Worm (Caenorhabditis elegans): ENCODE results near the gene skr-15.

Gene skr-15

ce11 chrII:3823855-3824254 is at the start of gene skr-15:
TSS of gene skr-15 (plus strand) at chrII:3824155.
- TF ChIP-seq W03F9.2 (tag; optimal IDR thresholded peaks at IDR 0.05) (no peak), dao-5 (tag; optimal IDR thresholded peaks at IDR 0.05) (no peak), him-1 (tag; optimal IDR thresholded peaks at IDR 0.05) (no peak)

ce11 chrII:3775719-3776118 is 48.2 kb upstream of the skr-15 start, which contains the start of gene T24E12.3:
TSS of gene T24E12.3 (plus strand) at chrII:3776019.
- TF ChIP-seq W03F9.2 (tag; optimal IDR thresholded peaks at IDR 0.05) (no peak), dao-5 (tag; optimal IDR thresholded peaks at IDR 0.05) (no peak), him-1 (tag; optimal IDR thresholded peaks at IDR 0.05) (no peak)

ce11 chrII:3777802-3778201 is 46.2 kb upstream of the skr-15 start:
- TF ChIP-seq W03F9.2 (tag; optimal IDR thresholded peaks at IDR 0.05), result no peak
- no peak for TF ChIP-seq dao-5 (tag; optimal IDR thresholded peaks at IDR 0.05)
- TF ChIP-seq him-1 (tag; optimal IDR thresholded peaks at IDR 0.05), result no peak

ce11 chrII:3779463-3779862 is 44.5 kb upstream of the skr-15 start, which contains the start of gene T24E12.11:
TSS of gene T24E12.11 (minus strand) at chrII:3779563.
- TF ChIP-seq dao-5 (tag; optimal IDR thresholded peaks at IDR 0.05), result no peak
- TF ChIP-seq him-1 (tag; optimal IDR thresholded peaks at IDR 0.05), result no peak
- TF ChIP-seq W03F9.2 (tag; optimal IDR thresholded peaks at IDR 0.05), result no peak

ce11 chrII:3781238-3781637 is 42.7 kb upstream of the skr-15 start:
- TF ChIP-seq dao-5 (tag; optimal IDR thresholded peaks at IDR 0.05) (no peak), W03F9.2 (tag; optimal IDR thresholded peaks at IDR 0.05) (no peak), him-1 (tag; optimal IDR thresholded peaks at IDR 0.05) (no peak)

ce11 chrII:3782309-3783000 is 41.5 kb upstream of the skr-15 start, which contains the start of gene T24E12.2:
TSS of gene T24E12.2 (plus strand) at chrII:3782950.
- TF ChIP-seq dao-5 (tag; optimal IDR thresholded peaks at IDR 0.05) (no peak), him-1 (tag; optimal IDR thresholded peaks at IDR 0.05) (no peak), W03F9.2 (tag; optimal IDR thresholded peaks at IDR 0.05) (no peak)

- TF ChIP-seq W03F9.2 (tag; optimal IDR thresholded peaks at IDR 0.05), result no peak
- TF ChIP-seq dao-5 (tag; optimal IDR thresholded peaks at IDR 0.05), result no peak
- no peak for TF ChIP-seq him-1 (tag; optimal IDR thresholded peaks at IDR 0.05)
Observed at ce11 chrII:3785257-3785656, 38.7 kb upstream of the skr-15 start, which contains the start of gene T24E12.1. TSS of gene T24E12.1 (plus strand) at chrII:3785557.

- TF ChIP-seq W03F9.2 (tag; optimal IDR thresholded peaks at IDR 0.05), result no peak
- TF ChIP-seq dao-5 (tag; optimal IDR thresholded peaks at IDR 0.05), result no peak
- TF ChIP-seq him-1 (tag; optimal IDR thresholded peaks at IDR 0.05), result no peak
Observed at ce11 chrII:3785756-3786155, 38.2 kb upstream of the skr-15 start.

- no peak for TF ChIP-seq him-1 (tag; optimal IDR thresholded peaks at IDR 0.05)
Observed at ce11 chrII:3786538-3786937, 37.4 kb upstream of the skr-15 start.

- no peak for TF ChIP-seq W03F9.2 (tag; optimal IDR thresholded peaks at IDR 0.05)
- TF ChIP-seq dao-5 (tag; optimal IDR thresholded peaks at IDR 0.05), result no peak
- no peak for TF ChIP-seq him-1 (tag; optimal IDR thresholded peaks at IDR 0.05)
Observed at ce11 chrII:3787151-3787550, 36.8 kb upstream of the skr-15 start, which contains the start of gene T24E12.13. TSS of gene T24E12.13 (plus strand) at chrII:3787451.

- TF ChIP-seq him-1 (tag; optimal IDR thresholded peaks at IDR 0.05) (no peak), W03F9.2 (tag; optimal IDR thresholded peaks at IDR 0.05) (no peak), dao-5 (tag; optimal IDR thresholded peaks at IDR 0.05) (no peak)
Observed at ce11 chrII:3788356-3788962, 35.5 kb upstream of the skr-15 start.

ce11 chrII:3793336-3793735 is 30.6 kb upstream of the skr-15 start, which contains the start of gene fbxb-99:
TSS of gene fbxb-99 (minus strand) at chrII:3793436.
- no peak for TF ChIP-seq dao-5 (tag; optimal IDR thresholded peaks at IDR 0.05)
- TF ChIP-seq W03F9.2 (tag; optimal IDR thresholded peaks at IDR 0.05), result no peak
- no peak for TF ChIP-seq him-1 (tag; optimal IDR thresholded peaks at IDR 0.05)

- TF ChIP-seq W03F9.2 (tag; optimal IDR thresholded peaks at IDR 0.05) (no peak), him-1 (tag; optimal IDR thresholded peaks at IDR 0.05) (no peak), dao-5 (tag; optimal IDR thresholded peaks at IDR 0.05) (no peak)
Observed at ce11 chrII:3795323-3795722, 28.6 kb upstream of the skr-15 start, which contains the start of gene Y8A9A.2. TSS of gene Y8A9A.2 (plus strand) at chrII:3795623.

- TF ChIP-seq W03F9.2 (tag; optimal IDR thresholded peaks at IDR 0.05) (no peak), him-1 (tag; optimal IDR thresholded peaks at IDR 0.05) (no peak), dao-5 (tag; optimal IDR thresholded peaks at IDR 0.05) (no peak)
Observed at ce11 chrII:3803219-3803618, 20.7 kb upstream of the skr-15 start, which contains the start of gene ins-32. TSS of gene ins-32 (minus strand) at chrII:3803319.

All from whole organism, L4/young adult.